Worm (Caenorhabditis elegans) whole organism, late embryonic: ENCODE results near the gene gcy-12.

ENCODE experiments used
- K02D7.2 ChIP-seq: sonication (generic microtip); optimal IDR thresholded peaks from 2 replicates; lab custom pipeline; 2017; ENCODE audit warnings: mild to moderate bottlenecking, missing genetic modification characterization, missing compliant biosample characterization
- K09A11.1 ChIP-seq: sonication (generic microtip); optimal IDR thresholded peaks from 2 replicates; lab custom pipeline; 2017; ENCODE audit warnings: antibody characterized with exemption, mild to moderate bottlenecking, missing genetic modification characterization, missing compliant biosample characterization; ENCODE audit not compliant: insufficient read depth
- T23F11.4 ChIP-seq: fragments of 200-800 bp; sonication (Bioruptor generic); optimal IDR thresholded peaks from 2 replicates; lab custom pipeline; 2018; ENCODE audit warnings: mild to moderate bottlenecking, missing genetic modification characterization, missing compliant biosample characterization
- ama-1 ChIP-seq: fragments of 150-350 bp; optimal IDR thresholded peaks from 2 replicates; lab custom pipeline; 2014
- ceh-18 ChIP-seq: sonication (generic microtip); optimal IDR thresholded peaks from 2 replicates; lab custom pipeline; 2016; ENCODE audit warnings: missing genetic modification characterization, missing compliant biosample characterization
- ceh-19 ChIP-seq: fragments of 200-800 bp; sonication (Bioruptor generic); optimal IDR thresholded peaks from 2 replicates; lab custom pipeline; 2018; ENCODE audit warnings: mild to moderate bottlenecking, missing genetic modification characterization, missing compliant biosample characterization
- ceh-2 ChIP-seq: sonication (generic microtip); optimal IDR thresholded peaks from 2 replicates; lab custom pipeline; 2016; ENCODE audit warnings: missing genotype, missing genetic modification characterization, missing compliant biosample characterization
- ceh-22 ChIP-seq: sonication (generic microtip); optimal IDR thresholded peaks from 2 replicates; lab custom pipeline; 2017; ENCODE audit warnings: missing biosample characterization, missing genetic modification characterization
- ceh-30 ChIP-seq: fragments of 150-350 bp; optimal IDR thresholded peaks from 2 replicates; lab custom pipeline; 2014; ENCODE audit warnings: missing biosample characterization, missing genetic modification characterization
- ceh-31 ChIP-seq: sonication (generic microtip); optimal IDR thresholded peaks from 2 replicates; lab custom pipeline; 2016; ENCODE audit warnings: missing genetic modification characterization, missing compliant biosample characterization
- ceh-34 ChIP-seq: sonication (generic microtip); optimal IDR thresholded peaks from 2 replicates; lab custom pipeline; 2016; ENCODE audit warnings: mild to moderate bottlenecking, missing genetic modification characterization, missing compliant biosample characterization
- ceh-48 ChIP-seq: sonication (generic microtip); optimal IDR thresholded peaks from 2 replicates; lab custom pipeline; 2016; ENCODE audit warnings: missing genetic modification characterization, inconsistent platforms, missing compliant biosample characterization
- che-1 ChIP-seq: sonication (generic microtip); optimal IDR thresholded peaks from 2 replicates; lab custom pipeline; 2016; ENCODE audit warnings: mild to moderate bottlenecking, missing genetic modification characterization, missing compliant biosample characterization
- dve-1 ChIP-seq: sonication (generic microtip); optimal IDR thresholded peaks from 2 replicates; lab custom pipeline; 2017; ENCODE audit warnings: antibody characterized with exemption, mild to moderate bottlenecking, missing genetic modification characterization, missing compliant biosample characterization
- elt-2 ChIP-seq: sonication (generic microtip); optimal IDR thresholded peaks from 2 replicates; lab custom pipeline; 2016; ENCODE audit warnings: missing genetic modification reagents, missing genetic modification characterization, missing compliant biosample characterization
- ets-4 ChIP-seq: sonication (generic microtip); optimal IDR thresholded peaks from 2 replicates; lab custom pipeline; 2016; ENCODE audit warnings: missing genetic modification characterization, missing compliant biosample characterization
- fkh-10 ChIP-seq: fragments of 150-350 bp; optimal IDR thresholded peaks from 2 replicates; lab custom pipeline; 2014; ENCODE audit warnings: missing biosample characterization, missing genetic modification reagents, missing genetic modification characterization
- fkh-6 ChIP-seq: sonication (generic microtip); optimal IDR thresholded peaks from 2 replicates; lab custom pipeline; 2016; ENCODE audit warnings: missing genetic modification characterization, missing compliant biosample characterization
- gmeb-2 ChIP-seq: sonication (generic microtip); optimal IDR thresholded peaks from 2 replicates; lab custom pipeline; 2016; ENCODE audit warnings: missing genetic modification characterization, inconsistent platforms, missing compliant biosample characterization
- nfya-1 ChIP-seq: sonication (generic microtip); optimal IDR thresholded peaks from 2 replicates; lab custom pipeline; 2017; ENCODE audit warnings: missing genetic modification characterization, mild to moderate bottlenecking, missing compliant biosample characterization, antibody characterized with exemption, moderate library complexity
- nhr-11 ChIP-seq: fragments of 150-350 bp; optimal IDR thresholded peaks from 2 replicates; lab custom pipeline; 2014; ENCODE audit warnings: missing biosample characterization, missing genetic modification characterization
- odd-2 ChIP-seq: sonication (generic microtip); optimal IDR thresholded peaks from 2 replicates; lab custom pipeline; 2017; ENCODE audit warnings: antibody characterized with exemption, mild to moderate bottlenecking, missing genetic modification characterization, missing compliant biosample characterization
- pat-9 ChIP-seq: fragments of 200-800 bp; sonication (Bioruptor generic); optimal IDR thresholded peaks from 2 replicates; lab custom pipeline; 2018; ENCODE audit warnings: mild to moderate bottlenecking, missing genetic modification characterization, moderate library complexity, missing compliant biosample characterization
- pha-2 ChIP-seq: sonication (generic microtip); optimal IDR thresholded peaks from 2 replicates; lab custom pipeline; 2017; ENCODE audit warnings: mild to moderate bottlenecking, missing genetic modification characterization, missing compliant biosample characterization
- pha-4 ChIP-seq: fragments of 150-350 bp; optimal IDR thresholded peaks from 2 replicates; lab custom pipeline; 2018; ENCODE audit warnings: missing biosample characterization, missing genetic modification reagents, missing genetic modification characterization
- pqm-1 ChIP-seq: sonication (generic microtip); optimal IDR thresholded peaks from 2 replicates; lab custom pipeline; 2016; ENCODE audit warnings: missing genetic modification characterization, missing compliant biosample characterization
- pros-1 ChIP-seq: fragments of 150-350 bp; optimal IDR thresholded peaks from 2 replicates; lab custom pipeline; 2014; ENCODE audit warnings: missing biosample characterization, missing genetic modification reagents, missing genetic modification characterization
- rnt-1 ChIP-seq: sonication (generic microtip); optimal IDR thresholded peaks from 2 replicates; lab custom pipeline; 2016; ENCODE audit warnings: missing genetic modification characterization, missing compliant biosample characterization
- sox-2 ChIP-seq: fragments of 200-800 bp; sonication (Bioruptor generic); IDR thresholded peaks from 2 replicates; pipeline ENCODE4 v1.3.6; 2022; ENCODE audit warnings: missing genetic modification reagents, missing genetic modification characterization, missing compliant biosample characterization
- tbx-2 ChIP-seq: sonication (generic microtip); optimal IDR thresholded peaks from 2 replicates; lab custom pipeline; 2016; ENCODE audit warnings: missing genetic modification characterization, missing compliant biosample characterization
- tbx-7 ChIP-seq: sonication (generic microtip); optimal IDR thresholded peaks from 2 replicates; lab custom pipeline; 2016; ENCODE audit warnings: missing genotype, missing genetic modification characterization, missing compliant biosample characterization
- unc-42 ChIP-seq: sonication (generic microtip); optimal IDR thresholded peaks from 2 replicates; lab custom pipeline; 2016; ENCODE audit warnings: missing genotype, missing genetic modification characterization, missing compliant biosample characterization
- unc-55 ChIP-seq: sonication (generic microtip); optimal IDR thresholded peaks from 2 replicates; lab custom pipeline; 2017; ENCODE audit warnings: missing biosample characterization, missing genetic modification reagents, missing genetic modification characterization
- zip-5 ChIP-seq: sonication (generic microtip); optimal IDR thresholded peaks from 2 replicates; lab custom pipeline; 2016; ENCODE audit warnings: missing genetic modification characterization, missing compliant biosample characterization

gcy-12 gene

ce11 chrII:5322732-5323326, 11.0 kb downstream of the gcy-12 start, which contains the start of gene vhp-1:
Gene vhp-1 (plus strand): TSS chrII:5323276.
- TF ChIP-seq sox-2 (no peak), ceh-22 (tag; lab: Kevin White, UChicago) (no peak), pha-2 (tag; lab: Kevin White, UChicago) (no peak), ceh-30 (tag; lab: Kevin White, UChicago) (no peak), T23F11.4 (GFP tag; lab: Kevin White, UChicago) (no peak), ceh-48 (tag; lab: Kevin White, UChicago) (no peak), ceh-19 (GFP tag; lab: Kevin White, UChicago) (no peak), pha-4 (tag; lab: Kevin White, UChicago) (no peak), nfya-1 (tag; lab: Kevin White, UChicago) (no peak), tbx-7 (no peak), ama-1 (lab: Kevin White, UChicago) (no peak), nhr-11 (tag; lab: Kevin White, UChicago) (no peak), gmeb-2 (tag; lab: Kevin White, UChicago) (no peak), K09A11.1 (tag; lab: Kevin White, UChicago) (no peak), odd-2 (no peak), che-1 (tag; lab: Kevin White, UChicago) (no peak), pat-9 (no peak)

ce11 chrII:5323773-5324172, 11.9 kb downstream of the gcy-12 start:
- TF ChIP-seq pros-1 (tag; lab: Kevin White, UChicago) (no peak), elt-2 (tag; lab: Kevin White, UChicago) (peak; percentile 99), dve-1 (tag; lab: Kevin White, UChicago) (no peak), nhr-11 (tag; lab: Kevin White, UChicago) (no peak), pqm-1 (peak; percentile 67), fkh-6 (no peak), tbx-7 (no peak), unc-55 (GFP tag; lab: Kevin White, UChicago) (no peak), sox-2 (no peak)

ce11 chrII:5324653-5325052, 12.8 kb downstream of the gcy-12 start:
- TF ChIP-seq zip-5 (tag; lab: Kevin White, UChicago) (no peak), ceh-18 (tag; lab: Kevin White, UChicago) (no peak)

ce11 chrII:5326024-5326627, 14.3 kb downstream of the gcy-12 start:
- TF ChIP-seq ceh-2 (tag; lab: Kevin White, UChicago) (no peak), ceh-34 (tag; lab: Kevin White, UChicago) (no peak), ceh-31 (tag; lab: Kevin White, UChicago) (peak; percentile 32), rnt-1 (tag; lab: Kevin White, UChicago) (peak; percentile 27), unc-55 (GFP tag; lab: Kevin White, UChicago) (peak; percentile 52), fkh-10 (peak; percentile 15), ceh-19 (GFP tag; lab: Kevin White, UChicago) (no peak), ets-4 (tag; lab: Kevin White, UChicago) (no peak), tbx-2 (tag; lab: Kevin White, UChicago) (peak; percentile 21), elt-2 (tag; lab: Kevin White, UChicago) (peak; percentile 26), unc-42 (tag; lab: Kevin White, UChicago) (peak; percentile 8), ceh-18 (tag; lab: Kevin White, UChicago) (peak; percentile 28), K02D7.2 (tag; lab: Kevin White, UChicago) (no peak), ceh-22 (tag; lab: Kevin White, UChicago) (no peak)
